Worm (Caenorhabditis elegans): ENCODE measurements around the gene immp-1.
"Not testable (repeated sequence)": the region's sequence is repeated elsewhere in the genome, so short reads cannot be mapped to it uniquely, and the experiment has no call there.

The immp-1 gene

ce11 chrIII:11757892-11758291 lies 16.9 kb upstream of the immp-1 start:
- no peak for TF ChIP-seq him-1 (tag; optimal IDR thresholded peaks at IDR 0.05)
- TF ChIP-seq W03F9.2 (tag; optimal IDR thresholded peaks at IDR 0.05) = no peak
- no peak for TF ChIP-seq dao-5 (tag; optimal IDR thresholded peaks at IDR 0.05)

- no peak for TF ChIP-seq dao-5 (tag; optimal IDR thresholded peaks at IDR 0.05)
- TF ChIP-seq W03F9.2 (tag; optimal IDR thresholded peaks at IDR 0.05) = no peak
- no peak for TF ChIP-seq him-1 (tag; optimal IDR thresholded peaks at IDR 0.05)
These were observed 14.1 kb upstream of the immp-1 start for ce11 chrIII:11760634-11761033.

ce11 chrIII:11773581-11773980 lies 1.2 kb upstream of the immp-1 start, which contains the start of gene gbf-1:
Gene gbf-1 (minus strand): TSS chrIII:11773681.
- TF ChIP-seq W03F9.2, him-1, dao-5 (tag; optimal IDR thresholded peaks at IDR 0.05): not testable (repeated sequence)

- TF ChIP-seq him-1 (tag; optimal IDR thresholded peaks at IDR 0.05) (no peak), W03F9.2 (tag; optimal IDR thresholded peaks at IDR 0.05) (no peak), dao-5 (tag; optimal IDR thresholded peaks at IDR 0.05) (no peak)
These were observed 2.6 kb downstream of the immp-1 start, which contains the start of gene mdt-21 for ce11 chrIII:11777321-11777720. Gene mdt-21 (plus strand): TSS chrIII:11777621.

- TF ChIP-seq W03F9.2 (tag; optimal IDR thresholded peaks at IDR 0.05) = no peak
- no peak for TF ChIP-seq dao-5 (tag; optimal IDR thresholded peaks at IDR 0.05)
- TF ChIP-seq him-1 (tag; optimal IDR thresholded peaks at IDR 0.05) = no peak
These were observed 5.5 kb downstream of the immp-1 start, which contains the start of gene C24H11.5 for ce11 chrIII:11780183-11780664. Gene C24H11.5 (plus strand): TSS chrIII:11780233.

- TF ChIP-seq him-1 (tag; optimal IDR thresholded peaks at IDR 0.05) (no peak), W03F9.2 (tag; optimal IDR thresholded peaks at IDR 0.05) (no peak), dao-5 (tag; optimal IDR thresholded peaks at IDR 0.05) (no peak)
These were observed 7.0 kb downstream of the immp-1 start, which contains the start of gene srd-74 for ce11 chrIII:11781800-11782199. Gene srd-74 (plus strand): TSS chrIII:11782100.

ce11 chrIII:11785961-11786360 lies 11.2 kb downstream of the immp-1 start, which contains the start of gene tbx-38:
Gene tbx-38 (minus strand): TSS chrIII:11786061.
- TF ChIP-seq W03F9.2 (tag; optimal IDR thresholded peaks at IDR 0.05) = no peak
- TF ChIP-seq dao-5 (tag; optimal IDR thresholded peaks at IDR 0.05) = no peak
- no peak for TF ChIP-seq him-1 (tag; optimal IDR thresholded peaks at IDR 0.05)

ce11 chrIII:11787376-11787775 lies 12.6 kb downstream of the immp-1 start, which contains the start of gene C24H11.1:
Gene C24H11.1 (plus strand): TSS chrIII:11787676.
- TF ChIP-seq W03F9.2, him-1, dao-5 (tag; optimal IDR thresholded peaks at IDR 0.05): not testable (repeated sequence)

- no peak for TF ChIP-seq him-1 (tag; optimal IDR thresholded peaks at IDR 0.05)
- TF ChIP-seq W03F9.2 (tag; optimal IDR thresholded peaks at IDR 0.05) = no peak
- TF ChIP-seq dao-5 (tag; optimal IDR thresholded peaks at IDR 0.05) = no peak
These were observed 14.7 kb downstream of the immp-1 start for ce11 chrIII:11789480-11789879.

ce11 chrIII:11792295-11793256 lies 17.8 kb downstream of the immp-1 start, which contains the start of gene C24H11.2:
Gene C24H11.2 (minus strand): TSS chrIII:11792345.
- TF ChIP-seq him-1 (tag; optimal IDR thresholded peaks at IDR 0.05) = peak; percentile 63

ce11 chrIII:11794389-11794788 lies 19.6 kb downstream of the immp-1 start:
- TF ChIP-seq dao-5 (tag; optimal IDR thresholded peaks at IDR 0.05) (no peak), W03F9.2 (tag; optimal IDR thresholded peaks at IDR 0.05) (no peak), him-1 (tag; optimal IDR thresholded peaks at IDR 0.05) (no peak)

- no peak for TF ChIP-seq W03F9.2 (tag; optimal IDR thresholded peaks at IDR 0.05)
- no peak for TF ChIP-seq dao-5 (tag; optimal IDR thresholded peaks at IDR 0.05)
These were observed 20.7 kb downstream of the immp-1 start, which contains the start of gene twk-39 for ce11 chrIII:11795448-11795847. Gene twk-39 (plus strand): TSS chrIII:11795748.

ce11 chrIII:11806695-11807094 lies 31.9 kb downstream of the immp-1 start, which contains the start of gene C18D11.7:
Gene C18D11.7 (minus strand): TSS chrIII:11806795.
- no peak for TF ChIP-seq W03F9.2 (tag; optimal IDR thresholded peaks at IDR 0.05)
- no peak for TF ChIP-seq dao-5 (tag; optimal IDR thresholded peaks at IDR 0.05)
- no peak for TF ChIP-seq him-1 (tag; optimal IDR thresholded peaks at IDR 0.05)

ce11 chrIII:11807418-11807817 lies 32.7 kb downstream of the immp-1 start, which contains the start of gene C18D11.10:
Gene C18D11.10 (plus strand): TSS chrIII:11807718.
- TF ChIP-seq W03F9.2 (tag; optimal IDR thresholded peaks at IDR 0.05) (no peak), him-1 (tag; optimal IDR thresholded peaks at IDR 0.05) (no peak), dao-5 (tag; optimal IDR thresholded peaks at IDR 0.05) (no peak)
